Worm (Caenorhabditis elegans): ENCODE data around the gene K10B3.5.

K10B3.5 gene

DNA sequence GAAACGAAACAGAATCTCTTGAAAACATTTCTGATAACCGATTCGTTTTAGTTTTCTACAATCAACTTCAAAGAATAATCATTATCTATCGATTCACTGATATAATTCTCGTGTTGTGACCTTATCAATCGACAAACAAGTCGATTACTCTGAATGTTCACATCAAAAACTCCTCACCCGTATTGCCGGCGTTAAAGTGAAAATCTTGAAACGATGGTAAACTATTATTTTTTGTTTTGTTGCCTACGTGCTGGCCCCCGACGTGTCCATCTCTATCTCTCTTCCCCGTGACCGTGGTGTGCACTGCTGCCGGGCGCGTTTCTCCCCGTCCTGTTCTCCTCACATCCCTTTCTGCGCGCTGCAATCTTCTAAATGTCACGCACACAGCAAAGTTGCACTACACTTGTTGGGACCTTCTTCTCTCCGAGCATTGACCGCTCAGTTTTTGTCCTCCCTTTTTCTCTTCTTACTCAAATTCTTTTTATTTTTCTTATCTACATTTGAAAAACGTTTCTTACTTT lies 16.3 kb downstream of the K10B3.5 start:
- no peak for TF ChIP-seq unc-62 (GFP tag; optimal IDR thresholded peaks at IDR 0.05)

DNA sequence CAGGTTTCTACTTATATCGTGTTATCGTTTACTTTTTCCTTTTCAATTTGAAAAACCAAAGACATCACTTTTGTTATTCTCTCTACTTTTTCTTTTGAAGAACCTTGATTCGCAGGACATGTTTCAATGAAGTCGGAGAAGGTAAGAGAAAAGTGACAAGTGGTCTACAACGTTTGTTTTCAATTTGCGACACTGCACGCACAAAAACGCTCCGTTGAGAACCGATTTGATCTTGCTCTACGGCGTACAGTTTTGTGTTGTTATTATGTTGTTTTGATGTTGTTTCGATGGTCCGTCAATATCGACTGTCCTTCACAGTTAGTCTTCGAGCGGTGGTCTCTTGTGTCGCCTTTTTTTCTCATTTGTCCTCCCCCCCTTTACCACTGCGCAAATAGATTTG lies 16.9 kb downstream of the K10B3.5 start, which contains the start of gene pccb-1:
Gene pccb-1, plus strand, starts transcription at position 127 of the 400 bp plus-strand sequence.
- TF ChIP-seq unc-62 (GFP tag; optimal IDR thresholded peaks at IDR 0.05): no peak

DNA sequence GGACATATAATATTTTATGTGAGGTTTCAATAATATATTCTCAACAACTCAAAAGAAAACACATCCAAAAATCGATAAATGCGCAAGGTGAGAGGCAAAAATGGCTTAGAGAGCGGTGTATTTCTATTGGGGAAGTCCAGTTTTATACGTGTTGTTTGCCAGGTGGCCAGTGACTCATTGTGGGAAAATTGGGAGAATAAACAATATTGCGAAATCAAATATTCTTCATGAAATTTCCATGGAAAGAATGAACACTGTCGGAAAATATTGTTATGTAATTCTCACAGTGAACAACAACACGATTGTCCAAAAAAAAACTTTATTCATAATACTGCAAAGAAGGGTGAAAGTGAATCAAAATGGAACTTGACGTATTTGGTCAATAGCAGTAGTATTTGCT lies 18.6 kb downstream of the K10B3.5 start:
- TF ChIP-seq unc-62 (GFP tag; optimal IDR thresholded peaks at IDR 0.05): no peak

DNA sequence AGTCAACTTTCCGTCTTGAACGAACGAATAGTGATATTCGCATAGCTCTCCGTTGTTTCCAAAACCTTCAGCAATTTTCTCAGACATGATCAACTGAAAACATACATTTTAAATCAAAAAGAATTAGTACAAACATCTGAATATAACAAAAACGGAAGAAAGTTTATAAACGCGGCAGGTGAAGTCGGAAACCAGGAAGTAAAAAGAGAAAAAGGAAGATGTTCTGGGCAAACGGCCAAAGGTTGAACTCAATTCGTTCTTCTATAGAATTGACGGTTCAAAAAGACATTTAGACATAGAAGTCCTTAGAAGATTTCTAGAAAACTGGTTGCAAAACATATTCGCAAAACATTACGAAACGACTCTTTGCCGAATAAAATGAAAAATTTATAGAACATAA lies 19.0 kb downstream of the K10B3.5 start, which contains the start of gene F52E4.5:
Gene F52E4.5, minus strand, starts transcription at position 101 of the 400 bp plus-strand sequence.
- TF ChIP-seq unc-62 (GFP tag; optimal IDR thresholded peaks at IDR 0.05): no peak

DNA sequence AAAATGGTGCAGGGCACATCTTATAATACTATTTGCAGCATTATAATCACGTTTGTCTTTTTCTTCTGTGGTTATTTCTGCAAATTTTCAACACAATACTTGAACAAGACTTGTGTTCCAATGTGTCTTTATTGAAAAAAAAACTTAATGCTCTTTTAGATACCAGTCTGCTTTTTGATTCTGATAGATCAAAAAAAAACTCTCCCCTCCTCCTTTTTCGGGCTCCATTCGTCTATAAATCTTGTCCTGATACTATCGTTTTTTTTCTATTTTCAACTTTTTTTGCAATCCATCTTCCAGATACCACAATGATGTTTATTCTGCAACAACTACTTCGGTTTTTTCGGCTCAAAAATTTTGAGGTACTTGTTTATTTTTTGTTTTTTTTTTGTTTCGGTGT lies 25.5 kb downstream of the K10B3.5 start, which contains the start of gene twk-16:
Gene twk-16, plus strand, starts transcription at position 301 of the 400 bp plus-strand sequence.
- no peak for TF ChIP-seq unc-62 (GFP tag; optimal IDR thresholded peaks at IDR 0.05)

DNA sequence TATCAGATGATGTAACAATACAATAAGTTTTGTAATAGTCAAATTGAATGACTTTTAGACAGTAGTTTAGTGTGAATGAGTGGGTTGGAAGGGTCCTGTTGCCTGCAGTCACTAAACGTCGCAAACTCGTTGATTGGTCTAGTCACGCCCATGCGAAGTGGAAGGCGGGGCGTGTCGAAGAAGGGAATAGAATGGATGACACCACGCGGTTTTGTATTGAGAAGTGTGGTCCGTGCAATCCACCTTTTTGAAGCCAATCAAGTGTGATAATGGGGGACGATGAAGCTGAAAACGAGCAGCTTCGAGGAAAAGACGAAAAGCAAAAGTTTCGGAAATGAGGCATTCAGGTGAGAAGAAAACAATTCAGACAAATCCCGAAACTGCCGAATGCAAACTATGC lies 36.0 kb downstream of the K10B3.5 start, which contains the start of gene ceh-31:
Gene ceh-31, minus strand, starts transcription at position 101 of the 400 bp plus-strand sequence.
- no peak for TF ChIP-seq unc-62 (GFP tag; optimal IDR thresholded peaks at IDR 0.05)

DNA sequence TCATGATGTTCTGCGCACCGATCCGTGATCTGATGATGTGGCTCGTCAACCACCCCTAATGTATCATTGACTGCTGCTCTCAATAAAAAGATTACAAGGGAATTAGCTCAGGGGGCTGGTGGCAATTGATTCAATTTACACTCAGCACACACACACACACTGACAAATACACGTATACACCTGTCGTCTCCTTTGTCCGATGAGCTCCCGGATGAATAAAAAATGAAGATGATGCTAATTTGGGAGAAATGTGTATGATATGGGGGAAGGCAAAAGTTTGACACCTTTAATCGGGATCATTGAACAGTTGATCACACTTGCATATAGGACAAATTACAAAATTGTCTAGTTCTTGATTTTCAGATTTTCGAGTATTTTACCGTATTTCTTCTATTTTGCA lies 39.2 kb downstream of the K10B3.5 start:
- no peak for TF ChIP-seq unc-62 (GFP tag; optimal IDR thresholded peaks at IDR 0.05)

DNA sequence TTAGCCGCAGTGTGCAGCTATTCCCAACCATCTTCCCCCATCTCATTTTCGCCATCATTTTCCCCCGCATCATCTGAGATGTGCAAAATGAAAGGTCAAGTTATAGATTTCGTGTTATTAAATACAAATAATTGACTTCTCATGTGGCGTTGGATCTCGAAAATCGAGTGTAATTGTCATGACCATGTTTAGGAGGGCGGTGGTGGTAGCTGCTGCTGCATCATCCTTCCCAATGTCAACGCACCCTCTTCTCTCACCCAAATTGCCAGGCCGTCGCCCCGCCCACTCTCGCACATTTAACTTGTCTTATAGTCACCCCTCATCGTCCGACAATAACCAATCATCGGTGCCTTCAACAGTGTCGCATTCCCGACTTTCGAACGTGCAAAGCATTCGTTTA lies 43.0 kb downstream of the K10B3.5 start, which contains the start of gene ceh-30:
Gene ceh-30, plus strand, starts transcription at position 301 of the 400 bp plus-strand sequence.
- no peak for TF ChIP-seq unc-62 (GFP tag; optimal IDR thresholded peaks at IDR 0.05)

DNA sequence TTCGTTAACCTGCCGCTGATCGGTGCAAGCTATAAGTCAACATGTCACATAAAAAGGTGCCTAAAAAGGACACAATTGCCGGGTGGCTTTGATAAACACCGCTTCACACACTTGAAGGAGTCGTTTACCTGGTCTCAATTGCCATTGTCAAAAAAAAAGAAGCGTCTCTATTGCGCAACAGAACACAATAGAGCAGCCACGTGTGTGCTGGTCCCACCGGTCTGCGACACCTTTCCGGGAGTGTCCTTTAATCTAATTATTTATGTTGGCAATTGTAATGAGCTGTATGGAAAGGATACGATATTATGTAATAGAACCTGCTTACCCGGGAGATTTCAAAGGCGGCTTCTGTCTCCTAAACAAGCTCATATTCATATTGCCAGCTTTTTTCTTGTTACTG lies 44.6 kb downstream of the K10B3.5 start:
- no peak for TF ChIP-seq unc-62 (GFP tag; optimal IDR thresholded peaks at IDR 0.05)

DNA sequence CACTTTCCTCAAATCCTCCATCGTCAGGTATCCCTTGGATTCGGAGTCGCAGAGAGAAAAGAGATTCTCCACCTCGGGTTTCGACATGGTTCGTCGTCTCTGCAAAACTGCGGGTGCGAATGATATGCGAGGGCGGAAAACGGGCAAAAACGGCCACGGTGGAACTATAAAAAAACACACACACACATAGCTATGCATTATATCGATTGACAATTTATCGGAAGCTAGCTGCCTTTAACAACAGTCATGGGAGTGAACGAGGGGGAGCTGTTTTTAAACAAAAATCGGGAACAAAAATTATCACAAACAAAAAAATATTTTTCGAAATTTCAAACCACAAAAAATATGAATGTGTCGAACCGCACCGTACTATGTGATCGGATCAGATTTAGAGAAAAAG lies 47.0 kb downstream of the K10B3.5 start, which contains the start of gene rsef-1:
Gene rsef-1, minus strand, starts transcription at position 101 of the 400 bp plus-strand sequence.
- TF ChIP-seq unc-62 (GFP tag; optimal IDR thresholded peaks at IDR 0.05): no peak

DNA sequence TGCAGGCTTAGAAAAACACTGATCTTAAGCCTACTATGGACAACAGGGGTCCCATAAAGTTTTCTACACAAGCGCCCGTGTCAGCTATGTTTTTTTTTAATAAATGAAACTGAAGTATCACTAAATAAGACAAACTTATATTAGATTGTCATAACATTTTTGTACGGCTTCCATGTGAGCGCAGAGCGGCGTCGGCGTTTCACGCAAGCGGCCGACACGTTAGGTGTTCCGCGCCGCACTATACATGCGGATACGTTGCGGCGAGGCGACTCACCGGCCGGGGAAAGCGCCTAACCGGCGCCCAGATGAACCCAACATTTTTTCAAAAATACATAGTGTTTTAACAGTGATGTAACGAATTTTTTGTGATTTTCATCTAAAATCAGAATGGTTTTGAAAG lies 48.6 kb downstream of the K10B3.5 start:
- no peak for TF ChIP-seq unc-62 (GFP tag; optimal IDR thresholded peaks at IDR 0.05)

DNA sequence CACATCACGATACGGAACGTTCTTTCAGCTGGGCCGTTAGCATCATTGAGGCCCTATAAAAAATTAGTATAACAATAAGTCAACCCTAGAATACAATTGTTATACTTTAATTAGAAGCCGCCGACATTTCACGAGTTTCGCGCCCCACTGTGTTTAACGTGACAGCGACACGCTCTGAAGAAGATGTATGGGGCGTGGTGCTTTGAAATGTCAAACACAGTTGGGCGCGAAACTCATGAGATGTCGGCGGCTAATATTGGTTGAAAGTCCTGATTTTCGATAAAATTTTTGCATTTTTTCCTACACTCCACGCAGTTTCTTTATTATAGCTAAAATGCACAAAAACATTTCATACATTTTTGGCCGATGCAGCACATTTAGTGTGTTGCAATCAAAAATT lies 50.2 kb downstream of the K10B3.5 start:
- no peak for TF ChIP-seq unc-62 (GFP tag; optimal IDR thresholded peaks at IDR 0.05)

DNA sequence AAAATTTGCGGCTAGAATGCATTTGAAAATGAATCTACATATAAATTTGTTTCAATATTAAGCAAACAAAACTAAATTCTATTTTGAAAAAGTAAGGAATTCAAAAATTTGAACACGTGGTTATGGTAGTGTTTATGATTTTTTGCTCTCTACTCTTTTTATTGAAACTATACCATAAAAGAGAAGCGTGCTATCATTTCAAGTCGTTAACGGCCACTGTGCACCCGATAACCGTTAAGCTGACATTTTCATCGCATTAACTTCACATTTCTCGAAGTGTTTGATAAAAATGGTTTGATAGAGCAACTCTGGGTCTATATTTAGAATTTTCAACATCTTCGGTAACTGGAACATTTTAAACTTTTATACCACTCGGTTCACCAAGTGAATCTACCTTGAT lies 51.5 kb downstream of the K10B3.5 start, which contains the start of gene twk-26:
Gene twk-26, minus strand, starts transcription at position 23 of the 400 bp plus-strand sequence.
- TF ChIP-seq unc-62 (GFP tag; optimal IDR thresholded peaks at IDR 0.05): no peak

DNA sequence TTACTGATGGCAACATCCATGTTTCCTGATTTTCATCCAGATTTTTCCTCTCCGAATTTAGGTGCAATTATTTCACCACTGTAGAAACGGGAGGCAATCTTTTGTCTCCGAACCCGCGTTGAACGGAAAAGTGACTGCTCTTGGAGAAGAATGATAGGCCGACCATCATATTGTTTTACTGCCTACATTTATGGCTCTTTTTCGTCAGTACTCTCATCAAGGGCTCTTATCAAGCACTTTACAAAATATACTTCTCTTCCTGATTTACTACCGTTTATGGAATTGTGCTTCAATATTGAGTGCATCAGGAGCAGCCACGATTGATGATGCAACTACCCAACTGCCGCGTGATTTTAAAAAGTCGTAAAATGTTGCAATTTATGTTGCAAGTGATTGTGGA lies 51.9 kb downstream of the K10B3.5 start:
- no peak for TF ChIP-seq unc-62 (GFP tag; optimal IDR thresholded peaks at IDR 0.05)
